Fruit fly (Drosophila melanogaster) S2 (cell line): ENCODE data around the gene CG43755.

Experiments
- CG8478 ChIP-seq: fragments of >200 bp; optimal IDR thresholded peaks from 2 replicates; lab custom pipeline; 2018
- CTCF ChIP-seq, 2 experiments: fragments of >200 bp; optimal IDR thresholded peaks; 2 replicates each; lab custom pipeline; 2018

DNA sequence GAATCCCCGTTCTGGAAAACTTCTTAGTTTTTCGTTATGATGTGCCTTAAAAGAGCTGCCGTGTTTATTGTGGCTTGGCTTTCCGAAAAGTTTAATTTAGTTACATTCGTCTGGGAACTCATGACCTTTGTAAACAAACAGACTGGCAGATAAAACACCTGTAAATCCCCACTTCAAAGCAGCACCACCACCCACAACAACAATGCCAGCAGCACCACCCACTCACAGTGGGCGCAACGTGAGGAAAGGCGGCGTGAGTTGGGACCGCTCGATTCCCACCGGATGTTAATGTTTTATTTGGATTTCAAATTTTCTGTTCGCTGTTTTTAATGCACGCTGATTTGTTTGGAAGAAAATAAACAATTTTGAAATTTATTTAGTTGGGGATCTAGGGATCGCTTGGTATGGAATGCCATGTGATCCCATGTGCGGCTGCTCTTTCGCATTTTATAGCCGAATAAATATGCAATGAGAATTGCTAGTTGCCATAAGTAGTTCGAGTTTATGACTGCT is 21.3 kb downstream of the CG43755 start:
- TF ChIP-seq CG8478 (lab: Kevin White, UChicago) (no peak), CTCF (optimal IDR thresholded peaks at IDR 0.05; lab: Kevin White, UChicago) (no peak)
